Worm (Caenorhabditis elegans) whole organism, young adult: Measurements from ENCODE around the gene R151.10.
A peak's percentile ranks its signal among the peaks of the same experiment; 100 is the strongest.

Source experiments
- B0019.2 ChIP-seq: fragments of 200-800 bp; sonication (Bioruptor generic); conservative IDR thresholded peaks from 2 replicates; pipeline ENCODE4 v1.3.6; 2022; ENCODE audit warnings: missing genetic modification reagents, missing genetic modification characterization, missing compliant biosample characterization
- B0336.3 ChIP-seq: fragments of 200-800 bp; sonication (Bioruptor generic); IDR thresholded peaks from 2 replicates; pipeline ENCODE4 v1.3.6; 2022; ENCODE audit warnings: missing genetic modification characterization, missing compliant biosample characterization
- F23B12.7 ChIP-seq: sonication (generic microtip); optimal IDR thresholded peaks from 2 replicates; lab custom pipeline; 2017; ENCODE audit warnings: missing genetic modification characterization, mild to moderate bottlenecking, missing compliant biosample characterization, antibody characterized with exemption, moderate library complexity; ENCODE audit not compliant: insufficient read depth
- F49E8.2 ChIP-seq: sonication (generic microtip); optimal IDR thresholded peaks from 3 replicates; lab custom pipeline; 2017; ENCODE audit warnings: missing genetic modification characterization, mild to moderate bottlenecking, missing compliant biosample characterization, antibody characterized with exemption, moderate library complexity; ENCODE audit not compliant: insufficient read depth
- ZK185.1 ChIP-seq: sonication (generic microtip); optimal IDR thresholded peaks from 2 replicates; lab custom pipeline; 2016; ENCODE audit warnings: mild to moderate bottlenecking, missing genetic modification characterization, missing compliant biosample characterization; ENCODE audit not compliant: poor library complexity, severe bottlenecking
- ama-1 ChIP-seq, 3 experiments: fragments of 150-350 bp in 1 of 3; sonication (generic microtip) in 2 of 3; optimal IDR thresholded peaks; 2 replicates each; lab custom pipeline; 2014 to 2018; ENCODE audit warnings: missing biosample characterization in 2 of 3, missing genetic modification characterization in 2 of 3, missing genetic modification reagents in 2 of 3
- attf-5 ChIP-seq: fragments of 200-800 bp; sonication (Bioruptor generic); optimal IDR thresholded peaks from 2 replicates; lab custom pipeline; 2018; ENCODE audit warnings: mild to moderate bottlenecking, missing genetic modification characterization, missing compliant biosample characterization
- bed-1 ChIP-seq: fragments of 200-800 bp; sonication (Bioruptor generic); IDR thresholded peaks from 2 replicates; pipeline ENCODE4 v1.3.6; 2022; ENCODE audit warnings: missing genetic modification reagents, missing genetic modification characterization, missing compliant biosample characterization
- cebp-1 ChIP-seq, 2 experiments: fragments of 200-800 bp in 1 of 2; sonication (Bioruptor generic) in 1 of 2; sonication (generic microtip) in 1 of 2; IDR thresholded peaks in 1 of 2; optimal IDR thresholded peaks in 1 of 2; 2 replicates each; pipeline versions ENCODE4 v1.3.6 to Lab custom; 2017 to 2022; ENCODE audit warnings: missing compliant biosample characterization in 2 of 2, missing genetic modification characterization in 2 of 2, mild to moderate bottlenecking in 1 of 2, missing genetic modification reagents in 1 of 2, moderate library complexity in 1 of 2
- ceh-100 ChIP-seq: fragments of 200-800 bp; sonication (Bioruptor generic); IDR thresholded peaks from 2 replicates; pipeline ENCODE4 v1.3.6; 2022; ENCODE audit warnings: missing genetic modification reagents, missing genetic modification characterization, missing compliant biosample characterization
- ceh-91 ChIP-seq: fragments of 200-800 bp; sonication (Bioruptor generic); IDR thresholded peaks from 2 replicates; pipeline ENCODE4 v1.3.6; 2022; ENCODE audit warnings: missing genetic modification reagents, missing genetic modification characterization, missing compliant biosample characterization
- chd-7 ChIP-seq: sonication (generic microtip); optimal IDR thresholded peaks from 2 replicates; lab custom pipeline; 2016; ENCODE audit warnings: mild to moderate bottlenecking, missing genetic modification characterization, moderate library complexity, missing compliant biosample characterization
- dox-1 ChIP-seq: fragments of 200-800 bp; sonication (Bioruptor generic); IDR thresholded peaks from 2 replicates; pipeline ENCODE4 v1.3.6; 2022; ENCODE audit warnings: missing genetic modification reagents, missing genetic modification characterization, missing compliant biosample characterization
- efl-1 ChIP-seq: fragments of 150-350 bp; optimal IDR thresholded peaks from 2 replicates; lab custom pipeline; 2014; ENCODE audit warnings: missing biosample characterization, missing genetic modification reagents, missing genetic modification characterization
- ets-4 ChIP-seq: fragments of 200-800 bp; sonication (Bioruptor generic); optimal IDR thresholded peaks from 2 replicates; lab custom pipeline; 2018; ENCODE audit warnings: mild to moderate bottlenecking, missing genetic modification characterization, missing compliant biosample characterization
- fkh-3 ChIP-seq: sonication (generic microtip); optimal IDR thresholded peaks from 2 replicates; lab custom pipeline; 2016; ENCODE audit warnings: mild to moderate bottlenecking, missing genetic modification characterization, missing compliant biosample characterization
- gei-17 ChIP-seq: fragments of 200-800 bp; sonication (Bioruptor generic); optimal IDR thresholded peaks from 2 replicates; lab custom pipeline; 2018; ENCODE audit warnings: mild to moderate bottlenecking, missing genetic modification characterization, missing compliant biosample characterization
- him-1 ChIP-seq: sonication (generic microtip); optimal IDR thresholded peaks from 2 replicates; lab custom pipeline; 2016; ENCODE audit warnings: missing genotype, missing genetic modification reagents, missing genetic modification characterization, missing compliant biosample characterization
- hsf-1 ChIP-seq: fragments of 200-800 bp; sonication (Bioruptor generic); IDR thresholded peaks from 2 replicates; pipeline ENCODE4 v1.3.6; 2022; ENCODE audit warnings: missing genetic modification reagents, missing genetic modification characterization, missing compliant biosample characterization
- lag-1 ChIP-seq: fragments of 200-800 bp; sonication (Bioruptor generic); IDR thresholded peaks from 2 replicates; pipeline ENCODE4 v1.3.6; 2022; ENCODE audit warnings: missing genetic modification reagents, missing genetic modification characterization, missing compliant biosample characterization
- let-607 ChIP-seq, 2 experiments: fragments of 200-800 bp in 1 of 2; sonication (Bioruptor generic) in 1 of 2; sonication (generic microtip) in 1 of 2; optimal IDR thresholded peaks; 2 replicates each; lab custom pipeline; 2016 to 2018; ENCODE audit warnings: mild to moderate bottlenecking in 2 of 2, missing compliant biosample characterization in 2 of 2, missing genetic modification characterization in 2 of 2, moderate library complexity in 2 of 2, missing genotype in 1 of 2
- lin-35 ChIP-seq, 3 experiments: fragments of 150-350 bp in 2 of 3; sonication (generic microtip) in 1 of 3; optimal IDR thresholded peaks; 2 replicates each; lab custom pipeline; 2014 to 2018; ENCODE audit warnings: missing biosample characterization in 3 of 3, missing genetic modification characterization in 3 of 3, missing genetic modification reagents in 3 of 3
- lin-40 ChIP-seq: sonication (generic microtip); optimal IDR thresholded peaks from 2 replicates; lab custom pipeline; 2016; ENCODE audit warnings: missing genetic modification characterization, mild to moderate bottlenecking, missing compliant biosample characterization, missing genotype, missing genetic modification reagents
- lin-54 ChIP-seq: fragments of 200-800 bp; sonication (Bioruptor generic); optimal IDR thresholded peaks from 2 replicates; lab custom pipeline; 2018; ENCODE audit warnings: mild to moderate bottlenecking, missing genetic modification characterization, missing compliant biosample characterization
- lsl-1 ChIP-seq: fragments of 200-800 bp; sonication (Bioruptor generic); optimal IDR thresholded peaks from 2 replicates; lab custom pipeline; 2018; ENCODE audit warnings: mild to moderate bottlenecking, missing genetic modification characterization, moderate library complexity, missing compliant biosample characterization
- madf-3 ChIP-seq: fragments of 200-800 bp; sonication (Bioruptor generic); IDR thresholded peaks from 2 replicates; pipeline ENCODE4 v1.3.6; 2022; ENCODE audit warnings: missing genetic modification reagents, missing genetic modification characterization, missing compliant biosample characterization
- madf-8 ChIP-seq: fragments of 200-800 bp; sonication (Bioruptor generic); conservative IDR thresholded peaks from 2 replicates; pipeline ENCODE4 v1.3.6; 2022; ENCODE audit warnings: missing genetic modification reagents, missing genetic modification characterization, missing compliant biosample characterization
- mcd-1 ChIP-seq: fragments of 200-800 bp; sonication (Bioruptor generic); IDR thresholded peaks from 2 replicates; pipeline ENCODE4 v1.3.6; 2022; ENCODE audit warnings: missing genetic modification reagents, missing genetic modification characterization, missing compliant biosample characterization
- mel-28 ChIP-seq: sonication (generic microtip); optimal IDR thresholded peaks from 2 replicates; lab custom pipeline; 2016; ENCODE audit warnings: borderline replicate concordance, mild to moderate bottlenecking, missing genetic modification characterization, missing compliant biosample characterization
- mes-4 ChIP-seq: sonication (generic microtip); optimal IDR thresholded peaks from 2 replicates; lab custom pipeline; 2016; ENCODE audit warnings: missing genotype, missing genetic modification characterization, missing compliant biosample characterization
- nhr-120 ChIP-seq: fragments of 200-800 bp; sonication (Bioruptor generic); IDR thresholded peaks from 2 replicates; pipeline ENCODE4 v1.3.6; 2022; ENCODE audit warnings: missing genetic modification characterization, missing compliant biosample characterization
- nhr-27 ChIP-seq: fragments of 200-800 bp; sonication (Bioruptor generic); optimal IDR thresholded peaks from 2 replicates; lab custom pipeline; 2018; ENCODE audit warnings: mild to moderate bottlenecking, missing genetic modification characterization, moderate library complexity, missing compliant biosample characterization
- repo-1 ChIP-seq: sonication (generic microtip); optimal IDR thresholded peaks from 2 replicates; lab custom pipeline; 2017; ENCODE audit warnings: mild to moderate bottlenecking, missing genetic modification characterization, missing compliant biosample characterization
- sea-2 ChIP-seq: fragments of 200-800 bp; sonication (Bioruptor generic); IDR thresholded peaks from 2 replicates; pipeline ENCODE4 v1.3.6; 2022; ENCODE audit warnings: missing genetic modification characterization, missing compliant biosample characterization
- snpc-4 ChIP-seq, 5 experiments: fragments of 150-350 bp in 1 of 5; sonication (generic microtip) in 4 of 5; optimal IDR thresholded peaks; 2 replicates each; lab custom pipeline; 2014 to 2018; ENCODE audit warnings: missing genetic modification characterization in 5 of 5, missing biosample characterization in 3 of 5, antibody characterized with exemption in 2 of 5, mild to moderate bottlenecking in 2 of 5, missing compliant biosample characterization in 2 of 5, missing genotype in 2 of 5, moderate library complexity in 2 of 5, missing genetic modification reagents in 1 of 5
- tbp1 ChIP-seq: fragments of 200-800 bp; sonication (Bioruptor generic); optimal IDR thresholded peaks from 2 replicates; lab custom pipeline; 2018; ENCODE audit warnings: mild to moderate bottlenecking, missing genetic modification characterization, missing compliant biosample characterization
- tbx-9 ChIP-seq: sonication (generic microtip); optimal IDR thresholded peaks from 2 replicates; lab custom pipeline; 2016; ENCODE audit warnings: borderline replicate concordance, missing genetic modification characterization, inconsistent platforms, missing compliant biosample characterization
- ztf-18 ChIP-seq: sonication (generic microtip); optimal IDR thresholded peaks from 2 replicates; lab custom pipeline; 2016; ENCODE audit warnings: missing genotype, mild to moderate bottlenecking, missing genetic modification characterization, missing compliant biosample characterization
- ztf-25 ChIP-seq: fragments of 200-800 bp; sonication (Bioruptor generic); IDR thresholded peaks from 2 replicates; pipeline ENCODE4 v1.3.6; 2022; ENCODE audit warnings: missing genetic modification reagents, missing genetic modification characterization, missing compliant biosample characterization
- ztf-3 ChIP-seq: fragments of 200-800 bp; sonication (Bioruptor generic); optimal IDR thresholded peaks from 2 replicates; lab custom pipeline; 2018; ENCODE audit warnings: mild to moderate bottlenecking, missing genetic modification characterization, missing compliant biosample characterization

The R151.10 gene

DNA sequence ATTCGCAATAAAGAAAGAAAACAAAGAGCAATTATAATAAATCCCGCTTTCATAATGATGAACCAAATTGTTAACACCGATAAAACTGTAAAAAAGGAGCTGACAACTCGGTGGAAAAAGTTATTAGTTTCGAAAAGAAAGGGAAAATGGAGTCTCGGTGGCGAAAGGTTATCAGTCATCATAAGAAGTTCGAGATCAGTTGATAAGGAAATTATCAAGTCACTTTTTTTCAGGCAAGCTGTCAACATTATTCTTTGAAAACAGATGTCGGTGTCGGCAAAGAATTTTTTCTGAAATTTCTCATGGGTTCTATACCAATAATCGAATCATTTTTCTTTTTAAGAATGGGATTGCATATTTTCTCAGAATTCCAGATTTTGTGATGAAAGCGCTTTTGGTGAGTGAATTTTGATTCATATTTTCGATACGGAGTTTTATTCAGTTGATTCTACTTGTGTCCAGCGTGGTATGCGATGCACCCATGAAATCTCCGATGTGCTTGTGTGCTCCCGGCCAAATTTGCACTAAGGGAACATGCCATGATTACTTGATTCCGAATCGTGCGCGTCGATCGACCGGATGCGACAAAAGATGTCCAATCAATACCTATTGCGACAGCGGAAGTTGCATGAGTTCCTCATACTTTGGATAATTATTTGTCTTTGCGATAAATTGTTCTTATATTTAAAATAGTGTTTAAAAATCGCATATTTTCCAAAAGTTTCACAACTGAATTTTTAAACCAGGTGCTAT lies 42.3 kb downstream of the R151.10 start, which contains the start of the genes F37C12.21 and F37C12.10 (continued):
- no peak for TF ChIP-seq chd-7 (tag; lab: Kevin White, UChicago)
- TF ChIP-seq fkh-3 = no peak
- TF ChIP-seq ZK185.1 (tag; lab: Kevin White, UChicago) = peak; percentile 25
- peak; percentile 48; the same call in 1 of the 2 replicates for TF ChIP-seq hsf-1 (GFP tag; lab: Robert Waterston, UW)
- TF ChIP-seq B0019.2 (GFP tag; lab: Robert Waterston, UW) = no peak
- TF ChIP-seq lag-1 (GFP tag; lab: Robert Waterston, UW) = no peak
- peak in 1 of 2 experiments; percentile 24 for TF ChIP-seq let-607 (tag; optimal IDR thresholded peaks at IDR 0.05; lab: Kevin White, UChicago)
- TF ChIP-seq lin-40 (tag; lab: Kevin White, UChicago) = no peak
- no peak for TF ChIP-seq nhr-27
- peak; percentile 51 for TF ChIP-seq dox-1 (GFP tag; lab: Robert Waterston, UW)
- TF ChIP-seq ceh-100 (GFP tag; lab: Robert Waterston, UW) = no peak
- no peak for TF ChIP-seq ama-1 (optimal IDR thresholded peaks at IDR 0.05; lab: Kevin White, UChicago)
- peak in 1 of 2 experiments; percentile 25 for TF ChIP-seq ama-1 (GFP tag; optimal IDR thresholded peaks at IDR 0.05; lab: Kevin White, UChicago)
- no peak for TF ChIP-seq mes-4 (tag; lab: Kevin White, UChicago)
- TF ChIP-seq repo-1 = peak; percentile 47

DNA sequence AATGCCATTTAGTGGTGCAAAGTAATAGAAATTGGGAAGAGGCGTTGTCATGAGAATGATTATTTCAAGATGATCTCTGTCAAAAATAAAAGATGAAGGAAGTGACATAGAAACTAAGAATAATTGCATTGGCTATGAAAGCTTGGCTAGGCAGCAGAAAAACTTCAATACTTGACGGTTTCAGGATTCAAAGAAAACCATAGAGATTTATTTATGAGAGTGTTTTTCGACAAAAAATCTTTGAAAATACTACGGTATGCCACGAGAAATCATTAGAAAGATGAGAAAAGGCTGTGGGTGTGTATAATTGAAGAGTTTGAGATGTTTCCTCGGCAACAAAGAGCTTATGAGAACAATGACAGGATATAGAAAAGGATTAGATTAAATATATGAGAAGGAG lies 45.3 kb downstream of the R151.10 start, which contains the start of gene F37C12.14:
Gene F37C12.14 (minus strand): TSS at position 101 of the 400 bp plus-strand sequence.
- TF ChIP-seq mel-28 (tag; lab: Kevin White, UChicago) = no peak
- TF ChIP-seq lin-40 (tag; lab: Kevin White, UChicago) = no peak
- TF ChIP-seq ets-4 (GFP tag; lab: Kevin White, UChicago) = no peak
- TF ChIP-seq nhr-120 (GFP tag; lab: Robert Waterston, UW) = no peak
- no peak for TF ChIP-seq dox-1 (GFP tag; lab: Robert Waterston, UW)
- TF ChIP-seq him-1 = no peak
- no peak for TF ChIP-seq gei-17 (GFP tag; lab: Kevin White, UChicago)
- TF ChIP-seq ceh-100 (GFP tag; lab: Robert Waterston, UW) = no peak
- no peak for TF ChIP-seq madf-8 (GFP tag; lab: Robert Waterston, UW)
- no peak for TF ChIP-seq bed-1
- no peak for TF ChIP-seq sea-2 (GFP tag; lab: Robert Waterston, UW)
- TF ChIP-seq B0019.2 (GFP tag; lab: Robert Waterston, UW) = no peak

DNA sequence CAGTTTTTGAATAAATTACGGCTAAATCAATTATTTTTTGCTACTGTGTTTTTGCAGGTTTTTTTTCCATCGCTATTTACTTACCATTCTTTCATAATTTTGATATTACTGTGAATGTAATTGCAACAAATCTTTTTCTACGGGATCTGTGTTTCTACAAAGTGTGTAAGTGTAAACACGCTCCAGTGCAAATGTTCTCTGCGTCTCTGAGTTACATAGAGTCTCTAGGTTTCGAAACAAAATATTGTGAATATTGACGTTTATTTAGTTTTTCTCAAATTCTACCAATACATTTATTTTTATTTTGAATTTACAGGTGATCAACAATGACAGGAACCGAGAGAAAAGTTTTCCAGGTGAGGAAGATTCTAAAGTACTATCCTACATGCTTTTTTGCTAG lies 46.7 kb downstream of the R151.10 start, which contains the start of gene yju-2:
Gene yju-2 (plus strand): TSS at position 315 of the 400 bp plus-strand sequence.
- TF ChIP-seq attf-5 (peak; percentile 12), B0336.3 (GFP tag; lab: Robert Waterston, UW) (0 out of 2 replicates have a peak, but pooled peaks have one; percentile 22), lsl-1 (GFP tag; lab: Kevin White, UChicago) (peak; percentile 7), ztf-25 (no peak), lag-1 (GFP tag; lab: Robert Waterston, UW) (no peak), ztf-18 (tag; lab: Kevin White, UChicago) (peak; percentile 2), efl-1 (GFP tag; lab: Kevin White, UChicago) (peak; percentile 12), ama-1 (optimal IDR thresholded peaks at IDR 0.05; lab: Kevin White, UChicago) (peak; percentile 16), ama-1 (GFP tag; optimal IDR thresholded peaks at IDR 0.05; lab: Kevin White, UChicago) (peak in 1 of 2 experiments; percentile 38), tbp1 (peak; percentile 11), tbx-9 (no peak), nhr-27 (peak; percentile 9), F23B12.7 (tag; lab: Kevin White, UChicago) (peak; percentile 35), mcd-1 (peak; percentile 68), madf-3 (GFP tag; lab: Robert Waterston, UW) (0 out of 2 replicates have a peak, but pooled peaks have one; percentile 47), ztf-3 (GFP tag; lab: Kevin White, UChicago) (no peak), lin-35 (GFP tag; optimal IDR thresholded peaks at IDR 0.05; lab: Kevin White, UChicago) (peak in 1 of 3 experiments; percentile 57), lin-54 (peak; percentile 16), cebp-1 (GFP tag; IDR thresholded peaks at IDR 0.05; lab: Robert Waterston, UW) (no peak), cebp-1 (tag; optimal IDR thresholded peaks at IDR 0.05; lab: Kevin White, UChicago) (peak; percentile 58), F49E8.2 (peak; percentile 48), snpc-4 (GFP tag; optimal IDR thresholded peaks at IDR 0.05; lab: Kevin White, UChicago) (peak; percentile 31), snpc-4 (tag; optimal IDR thresholded peaks at IDR 0.05; lab: Kevin White, UChicago) (peak in 2 of 4 experiments; percentile 38 to 41), ceh-91 (GFP tag; lab: Robert Waterston, UW) (no peak)
